Worm (Caenorhabditis elegans) whole organism, L2 larva: ENCODE measurements around the gene T20D3.14.

Experiments used
- C34F6.9 ChIP-seq: fragments of 150-350 bp; optimal IDR thresholded peaks from 2 replicates; lab custom pipeline; 2014; ENCODE audit warnings: missing biosample characterization, missing genetic modification characterization
- R02D3.7 ChIP-seq: fragments of 150-350 bp; optimal IDR thresholded peaks from 2 replicates; lab custom pipeline; 2014; ENCODE audit warnings: missing biosample characterization, missing genetic modification characterization
- Y55F3AM.14 ChIP-seq: fragments of 200-800 bp; sonication (Bioruptor generic); optimal IDR thresholded peaks from 2 replicates; lab custom pipeline; 2018; ENCODE audit warnings: mild to moderate bottlenecking, missing genetic modification characterization, missing compliant biosample characterization
- ZK546.5 ChIP-seq: sonication (generic microtip); optimal IDR thresholded peaks from 2 replicates; lab custom pipeline; 2017; ENCODE audit warnings: missing biosample characterization, missing genetic modification characterization
- alr-1 ChIP-seq: fragments of 150-350 bp; optimal IDR thresholded peaks from 2 replicates; lab custom pipeline; 2014; ENCODE audit warnings: missing biosample characterization, missing genetic modification characterization
- aly-2 ChIP-seq: fragments of 150-350 bp; optimal IDR thresholded peaks from 2 replicates; lab custom pipeline; 2014; ENCODE audit warnings: missing biosample characterization, missing genetic modification characterization
- crh-2 ChIP-seq: sonication (generic microtip); optimal IDR thresholded peaks from 2 replicates; lab custom pipeline; 2017; ENCODE audit warnings: missing biosample characterization, missing genetic modification characterization
- egl-27 ChIP-seq: sonication (generic microtip); optimal IDR thresholded peaks from 3 replicates; lab custom pipeline; 2017; ENCODE audit warnings: missing biosample characterization, missing genetic modification reagents, missing genetic modification characterization
- elt-1 ChIP-seq: fragments of 150-350 bp; optimal IDR thresholded peaks from 2 replicates; lab custom pipeline; 2014; ENCODE audit warnings: missing biosample characterization, missing genetic modification characterization
- elt-3 ChIP-seq: sonication (generic microtip); optimal IDR thresholded peaks from 2 replicates; lab custom pipeline; 2017; ENCODE audit warnings: missing biosample characterization, missing genetic modification characterization
- fos-1 ChIP-seq: fragments of 150-350 bp; optimal IDR thresholded peaks from 2 replicates; lab custom pipeline; 2014; ENCODE audit warnings: missing biosample characterization, missing genetic modification characterization
- lin-11 ChIP-seq: fragments of 150-350 bp; sonication (generic microtip); optimal IDR thresholded peaks from 2 replicates; lab custom pipeline; 2014; ENCODE audit warnings: missing biosample characterization, missing genetic modification characterization, inconsistent platforms, mixed read lengths
- lin-13 ChIP-seq: fragments of 150-350 bp; optimal IDR thresholded peaks from 2 replicates; lab custom pipeline; 2014; ENCODE audit warnings: missing biosample characterization, missing genetic modification reagents, missing genetic modification characterization
- lin-39 ChIP-seq: fragments of 150-350 bp; optimal IDR thresholded peaks from 2 replicates; lab custom pipeline; 2014; ENCODE audit warnings: missing biosample characterization, missing genetic modification reagents, missing genetic modification characterization
- lsy-2 ChIP-seq, 2 experiments: fragments of 150-350 bp in 1 of 2; sonication (generic microtip) in 1 of 2; optimal IDR thresholded peaks; 2 replicates each; lab custom pipeline; 2014 to 2017; ENCODE audit warnings: missing biosample characterization in 2 of 2, missing genetic modification characterization in 2 of 2
- mab-5 ChIP-seq: fragments of 150-350 bp; optimal IDR thresholded peaks from 2 replicates; lab custom pipeline; 2014; ENCODE audit warnings: missing biosample characterization, missing genetic modification characterization
- mbf-1 ChIP-seq: sonication (generic microtip); optimal IDR thresholded peaks from 2 replicates; lab custom pipeline; 2017; ENCODE audit warnings: missing biosample characterization, missing genetic modification characterization
- mdl-1 ChIP-seq, 2 experiments: fragments of 150-350 bp in 1 of 2; sonication (generic microtip) in 1 of 2; optimal IDR thresholded peaks; 2 replicates each; lab custom pipeline; 2017; ENCODE audit warnings: missing biosample characterization in 2 of 2, missing genetic modification characterization in 2 of 2
- nhr-10 ChIP-seq: sonication (generic microtip); optimal IDR thresholded peaks from 2 replicates; lab custom pipeline; 2017; ENCODE audit warnings: missing biosample characterization, missing genetic modification characterization
- nhr-11 ChIP-seq: fragments of 150-350 bp; optimal IDR thresholded peaks from 2 replicates; lab custom pipeline; 2014; ENCODE audit warnings: missing biosample characterization, missing genetic modification characterization
- nhr-237 ChIP-seq: fragments of 150-350 bp; optimal IDR thresholded peaks from 2 replicates; lab custom pipeline; 2014; ENCODE audit warnings: missing biosample characterization, missing genetic modification characterization
- nhr-25 ChIP-seq: fragments of 150-350 bp; sonication (generic microtip); optimal IDR thresholded peaks from 3 replicates; lab custom pipeline; 2014; ENCODE audit warnings: missing biosample characterization, missing genetic modification characterization
- nhr-6 ChIP-seq: fragments of 150-350 bp; optimal IDR thresholded peaks from 2 replicates; lab custom pipeline; 2014; ENCODE audit warnings: missing biosample characterization, missing genetic modification characterization
- nhr-77 ChIP-seq: fragments of 150-350 bp; optimal IDR thresholded peaks from 2 replicates; lab custom pipeline; 2014; ENCODE audit warnings: missing biosample characterization, missing genetic modification characterization
- peb-1 ChIP-seq: fragments of 150-350 bp; optimal IDR thresholded peaks from 2 replicates; lab custom pipeline; 2014; ENCODE audit warnings: missing biosample characterization, missing genetic modification characterization
- skn-1 ChIP-seq: sonication (generic microtip); optimal IDR thresholded peaks from 2 replicates; lab custom pipeline; 2017; ENCODE audit warnings: missing biosample characterization, missing genetic modification characterization
- sma-3 ChIP-seq: sonication (generic microtip); optimal IDR thresholded peaks from 2 replicates; lab custom pipeline; 2016; ENCODE audit warnings: missing genetic modification reagents, missing genetic modification characterization, missing compliant biosample characterization
- sma-9 ChIP-seq, 2 experiments: fragments of 150-350 bp in 1 of 2; sonication (generic microtip) in 1 of 2; optimal IDR thresholded peaks; 2 replicates each; lab custom pipeline; 2014 to 2016; ENCODE audit warnings: missing genetic modification characterization in 2 of 2, mild to moderate bottlenecking in 1 of 2, missing biosample characterization in 1 of 2, missing compliant biosample characterization in 1 of 2, missing genetic modification reagents in 1 of 2, moderate library complexity in 1 of 2
- snpc-4 ChIP-seq: fragments of 150-350 bp; optimal IDR thresholded peaks from 2 replicates; lab custom pipeline; 2014; ENCODE audit warnings: missing biosample characterization, missing genetic modification characterization
- unc-39 ChIP-seq: fragments of 150-350 bp; optimal IDR thresholded peaks from 2 replicates; lab custom pipeline; 2014; ENCODE audit warnings: missing biosample characterization, missing genetic modification characterization
- unc-55 ChIP-seq: fragments of 150-350 bp; sonication (generic microtip); optimal IDR thresholded peaks from 3 replicates; lab custom pipeline; 2014; ENCODE audit warnings: missing biosample characterization, missing genetic modification reagents, missing genetic modification characterization
- unc-62 ChIP-seq: fragments of 150-350 bp; optimal IDR thresholded peaks from 2 replicates; lab custom pipeline; 2014; ENCODE audit warnings: missing biosample characterization, missing genetic modification reagents, missing genetic modification characterization
- zag-1 ChIP-seq: fragments of 150-350 bp; optimal IDR thresholded peaks from 2 replicates; lab custom pipeline; 2014; ENCODE audit warnings: missing biosample characterization, missing genetic modification characterization
- ztf-1 ChIP-seq: fragments of 200-800 bp; sonication (Bioruptor generic); conservative IDR thresholded peaks from 2 replicates; pipeline ENCODE4 v1.3.6; 2022; ENCODE audit warnings: missing genetic modification characterization, missing compliant biosample characterization

The T20D3.14 gene

ce11 chrIV:9308975-9309374 lies 26.7 kb downstream of the T20D3.14 start, which contains the start of gene F49C12.6:
F49C12.6 (minus strand) TSS chrIV:9309075.
- TF ChIP-seq nhr-237 (tag; lab: Kevin White, UChicago) (no peak), R02D3.7 (tag; lab: Kevin White, UChicago) (no peak), fos-1 (tag; lab: Kevin White, UChicago) (no peak), sma-3 (GFP tag; lab: Kevin White, UChicago) (no peak), elt-3 (tag; lab: Kevin White, UChicago) (no peak), aly-2 (tag; lab: Kevin White, UChicago) (no peak), nhr-10 (tag; lab: Kevin White, UChicago) (no peak), nhr-77 (no peak), egl-27 (tag; lab: Kevin White, UChicago) (no peak), nhr-25 (tag; lab: Kevin White, UChicago) (no peak), lsy-2 (tag; optimal IDR thresholded peaks at IDR 0.05; lab: Kevin White, UChicago) (no peak), elt-1 (tag; lab: Kevin White, UChicago) (no peak), unc-62 (GFP tag; lab: Kevin White, UChicago) (no peak), unc-55 (GFP tag; lab: Kevin White, UChicago) (no peak), unc-39 (tag; lab: Kevin White, UChicago) (no peak), mdl-1 (tag; optimal IDR thresholded peaks at IDR 0.05; lab: Kevin White, UChicago) (no peak)

ce11 chrIV:9304617-9305016 lies 31.1 kb downstream of the T20D3.14 start, which contains the start of gene F49C12.5:
F49C12.5 (plus strand) TSS chrIV:9304917.
- TF ChIP-seq mab-5 (tag; lab: Kevin White, UChicago) = no peak
- TF ChIP-seq unc-55 (GFP tag; lab: Kevin White, UChicago) = no peak
- TF ChIP-seq snpc-4 (tag; lab: Kevin White, UChicago) = no peak
- no peak for TF ChIP-seq lsy-2 (tag; optimal IDR thresholded peaks at IDR 0.05; lab: Kevin White, UChicago)
- TF ChIP-seq, all 48 proteins: peak for 0

ce11 chrIV:9303994-9304393 lies 31.7 kb downstream of the T20D3.14 start, which contains the start of gene F49C12.4:
F49C12.4 (minus strand) TSS chrIV:9304094.
- no peak for TF ChIP-seq lin-11 (tag; lab: Kevin White, UChicago)
- TF ChIP-seq C34F6.9 (tag; lab: Kevin White, UChicago) = no peak
- no peak for TF ChIP-seq unc-39 (tag; lab: Kevin White, UChicago)
- TF ChIP-seq lin-13 (GFP tag; lab: Kevin White, UChicago) = no peak
- TF ChIP-seq sma-9 (GFP tag; optimal IDR thresholded peaks at IDR 0.05; lab: Kevin White, UChicago) = no peak
- no peak for TF ChIP-seq sma-9 (tag; optimal IDR thresholded peaks at IDR 0.05; lab: Kevin White, UChicago)
- no peak for TF ChIP-seq nhr-6 (tag; lab: Kevin White, UChicago)
- no peak for TF ChIP-seq ZK546.5
- no peak for TF ChIP-seq skn-1 (tag; lab: Kevin White, UChicago)
- TF ChIP-seq nhr-11 (tag; lab: Kevin White, UChicago) = no peak
- no peak for TF ChIP-seq peb-1
- TF ChIP-seq R02D3.7 (tag; lab: Kevin White, UChicago) = no peak

- TF ChIP-seq nhr-237 (tag; lab: Kevin White, UChicago) = no peak
- no peak for TF ChIP-seq ztf-1 (GFP tag; lab: Robert Waterston, UW)
- no peak for TF ChIP-seq nhr-6 (tag; lab: Kevin White, UChicago)
- TF ChIP-seq elt-3 (tag; lab: Kevin White, UChicago) = no peak
- no peak for TF ChIP-seq lin-39 (tag; lab: Kevin White, UChicago)
- TF ChIP-seq alr-1 (tag; lab: Kevin White, UChicago) = no peak
- no peak for TF ChIP-seq mbf-1 (tag; lab: Kevin White, UChicago)
Observed at ce11 chrIV:9300127-9300526, 35.6 kb downstream of the T20D3.14 start, which contains the start of gene F49C12.3. F49C12.3 (plus strand) TSS chrIV:9300427.

ce11 chrIV:9299145-9299544 lies 36.6 kb downstream of the T20D3.14 start, which contains the start of gene F49C12.2:
F49C12.2 (minus strand) TSS chrIV:9299245.
- no peak for TF ChIP-seq unc-39 (tag; lab: Kevin White, UChicago)
- TF ChIP-seq crh-2 (tag; lab: Kevin White, UChicago) = no peak
- no peak for TF ChIP-seq zag-1 (tag; lab: Kevin White, UChicago)
- TF ChIP-seq Y55F3AM.14 (GFP tag; lab: Kevin White, UChicago) = no peak
- no peak for TF ChIP-seq nhr-25 (tag; lab: Kevin White, UChicago)
